Worm (Caenorhabditis elegans) whole organism, young adult: ENCODE results near the gene coq-5.

Experiments used
- B0019.2 ChIP-seq: fragments of 200-800 bp; sonication (Bioruptor generic); conservative IDR thresholded peaks from 2 replicates; pipeline ENCODE4 v1.3.6; 2022; ENCODE audit warnings: missing genetic modification reagents, missing genetic modification characterization, missing compliant biosample characterization
- B0035.1 ChIP-seq: sonication (generic microtip); optimal IDR thresholded peaks from 2 replicates; lab custom pipeline; 2016; ENCODE audit warnings: missing genetic modification characterization, mild to moderate bottlenecking, missing compliant biosample characterization, missing genotype, missing genetic modification reagents
- F33H1.4 ChIP-seq: fragments of 200-800 bp; sonication (Bioruptor generic); IDR thresholded peaks from 2 replicates; pipeline ENCODE4 v1.3.6; 2022; ENCODE audit warnings: missing genetic modification reagents, missing genetic modification characterization, missing compliant biosample characterization
- K11D2.4 ChIP-seq: fragments of 200-800 bp; sonication (Bioruptor generic); IDR thresholded peaks from 2 replicates; pipeline ENCODE4 v1.3.6; 2022; ENCODE audit warnings: missing genetic modification reagents, missing genetic modification characterization, missing compliant biosample characterization
- K12H6.12 ChIP-seq: fragments of 200-800 bp; sonication (Bioruptor generic); optimal IDR thresholded peaks from 2 replicates; lab custom pipeline; 2018; ENCODE audit warnings: mild to moderate bottlenecking, missing genetic modification characterization, missing compliant biosample characterization
- T26A5.8 ChIP-seq: sonication (generic microtip); optimal IDR thresholded peaks from 2 replicates; lab custom pipeline; 2016; ENCODE audit warnings: missing genetic modification characterization, missing compliant biosample characterization
- Y79H2A.3 ChIP-seq: fragments of 200-800 bp; sonication (Bioruptor generic); conservative IDR thresholded peaks from 2 replicates; pipeline ENCODE4 v1.3.6; 2022; ENCODE audit warnings: missing genetic modification reagents, missing genetic modification characterization, missing compliant biosample characterization
- Y95B8A.8 ChIP-seq: fragments of 200-800 bp; sonication (Bioruptor generic); IDR thresholded peaks from 2 replicates; pipeline ENCODE4 v1.3.6; 2022; ENCODE audit warnings: missing genetic modification reagents, missing genetic modification characterization, missing compliant biosample characterization
- ZK185.1 ChIP-seq: sonication (generic microtip); optimal IDR thresholded peaks from 2 replicates; lab custom pipeline; 2016; ENCODE audit warnings: mild to moderate bottlenecking, missing genetic modification characterization, missing compliant biosample characterization; ENCODE audit not compliant: poor library complexity, severe bottlenecking
- atf-7 ChIP-seq: sonication (generic microtip); optimal IDR thresholded peaks from 2 replicates; lab custom pipeline; 2017; ENCODE audit warnings: mild to moderate bottlenecking, missing genetic modification characterization, missing compliant biosample characterization
- attf-3 ChIP-seq: fragments of 200-800 bp; sonication (Bioruptor generic); conservative IDR thresholded peaks from 2 replicates; pipeline ENCODE4 v1.3.6; 2022; ENCODE audit warnings: missing genetic modification reagents, missing genetic modification characterization, missing compliant biosample characterization
- attf-6 ChIP-seq: fragments of 200-800 bp; sonication (Bioruptor generic); IDR thresholded peaks from 2 replicates; pipeline ENCODE4 v1.3.6; 2022; ENCODE audit warnings: missing genetic modification reagents, missing genetic modification characterization, missing compliant biosample characterization
- ceh-27 ChIP-seq: fragments of 200-800 bp; sonication (Bioruptor generic); optimal IDR thresholded peaks from 2 replicates; lab custom pipeline; 2018; ENCODE audit warnings: mild to moderate bottlenecking, missing genetic modification characterization, moderate library complexity, missing compliant biosample characterization
- ceh-40 ChIP-seq: fragments of 200-800 bp; sonication (Bioruptor generic); IDR thresholded peaks from 2 replicates; pipeline ENCODE4 v1.3.6; 2022; ENCODE audit warnings: missing genetic modification characterization, missing compliant biosample characterization
- ceh-58 ChIP-seq: fragments of 200-800 bp; sonication (Bioruptor generic); IDR thresholded peaks from 2 replicates; pipeline ENCODE4 v1.3.6; 2022; ENCODE audit warnings: missing genetic modification characterization, missing compliant biosample characterization
- dpl-1 ChIP-seq: fragments of 150-350 bp; optimal IDR thresholded peaks from 2 replicates; lab custom pipeline; 2014; ENCODE audit warnings: missing biosample characterization, missing genetic modification reagents, missing genetic modification characterization
- egl-18 ChIP-seq: fragments of 200-800 bp; sonication (Bioruptor generic); IDR thresholded peaks from 2 replicates; pipeline ENCODE4 v1.3.6; 2022; ENCODE audit warnings: missing genetic modification reagents, missing genetic modification characterization, missing compliant biosample characterization
- ets-4 ChIP-seq: fragments of 200-800 bp; sonication (Bioruptor generic); optimal IDR thresholded peaks from 2 replicates; lab custom pipeline; 2018; ENCODE audit warnings: mild to moderate bottlenecking, missing genetic modification characterization, missing compliant biosample characterization
- fkh-3 ChIP-seq: sonication (generic microtip); optimal IDR thresholded peaks from 2 replicates; lab custom pipeline; 2016; ENCODE audit warnings: mild to moderate bottlenecking, missing genetic modification characterization, missing compliant biosample characterization
- him-1 ChIP-seq: sonication (generic microtip); optimal IDR thresholded peaks from 2 replicates; lab custom pipeline; 2016; ENCODE audit warnings: missing genotype, missing genetic modification reagents, missing genetic modification characterization, missing compliant biosample characterization
- hlh-12 ChIP-seq: sonication (generic microtip); optimal IDR thresholded peaks from 2 replicates; lab custom pipeline; 2016; ENCODE audit warnings: missing genetic modification characterization, missing compliant biosample characterization
- hmg-1.2 ChIP-seq: fragments of 200-800 bp; sonication (Bioruptor generic); IDR thresholded peaks from 2 replicates; pipeline ENCODE4 v1.3.6; 2022; ENCODE audit warnings: missing genetic modification reagents, missing genetic modification characterization, missing compliant biosample characterization
- hmg-20 ChIP-seq: fragments of 200-800 bp; sonication (Bioruptor generic); IDR thresholded peaks from 2 replicates; pipeline ENCODE4 v1.3.6; 2022; ENCODE audit warnings: missing genetic modification reagents, missing genetic modification characterization, missing compliant biosample characterization
- lag-1 ChIP-seq: fragments of 200-800 bp; sonication (Bioruptor generic); IDR thresholded peaks from 2 replicates; pipeline ENCODE4 v1.3.6; 2022; ENCODE audit warnings: missing genetic modification reagents, missing genetic modification characterization, missing compliant biosample characterization
- let-607 ChIP-seq, 2 experiments: fragments of 200-800 bp in 1 of 2; sonication (Bioruptor generic) in 1 of 2; sonication (generic microtip) in 1 of 2; optimal IDR thresholded peaks; 2 replicates each; lab custom pipeline; 2016 to 2018; ENCODE audit warnings: mild to moderate bottlenecking in 2 of 2, missing compliant biosample characterization in 2 of 2, missing genetic modification characterization in 2 of 2, moderate library complexity in 2 of 2, missing genotype in 1 of 2
- lin-35 ChIP-seq, 3 experiments: fragments of 150-350 bp in 2 of 3; sonication (generic microtip) in 1 of 3; optimal IDR thresholded peaks; 2 replicates each; lab custom pipeline; 2014 to 2018; ENCODE audit warnings: missing biosample characterization in 3 of 3, missing genetic modification characterization in 3 of 3, missing genetic modification reagents in 3 of 3
- lsl-1 ChIP-seq: fragments of 200-800 bp; sonication (Bioruptor generic); optimal IDR thresholded peaks from 2 replicates; lab custom pipeline; 2018; ENCODE audit warnings: mild to moderate bottlenecking, missing genetic modification characterization, moderate library complexity, missing compliant biosample characterization
- nfya-1 ChIP-seq: sonication (generic microtip); optimal IDR thresholded peaks from 2 replicates; lab custom pipeline; 2017; ENCODE audit warnings: antibody characterized with exemption, missing compliant biosample characterization, missing genetic modification characterization, borderline replicate concordance; ENCODE audit not compliant: insufficient read depth
- nhr-120 ChIP-seq: fragments of 200-800 bp; sonication (Bioruptor generic); IDR thresholded peaks from 2 replicates; pipeline ENCODE4 v1.3.6; 2022; ENCODE audit warnings: missing genetic modification characterization, missing compliant biosample characterization
- nhr-80 ChIP-seq: sonication (generic microtip); optimal IDR thresholded peaks from 2 replicates; lab custom pipeline; 2016; ENCODE audit warnings: missing genetic modification characterization, missing compliant biosample characterization
- pbrm-1 ChIP-seq: fragments of 200-800 bp; sonication (Bioruptor generic); IDR thresholded peaks from 2 replicates; pipeline ENCODE4 v1.3.6; 2022; ENCODE audit warnings: missing genetic modification reagents, missing genetic modification characterization, missing compliant biosample characterization
- snpc-1.3 ChIP-seq: sonication (generic microtip); optimal IDR thresholded peaks from 2 replicates; lab custom pipeline; 2017; ENCODE audit warnings: missing genetic modification characterization, mild to moderate bottlenecking, missing compliant biosample characterization, antibody characterized with exemption, moderate library complexity, missing genotype, missing genetic modification reagents; ENCODE audit not compliant: insufficient read depth
- sptf-2 ChIP-seq: fragments of 200-800 bp; sonication (Bioruptor generic); optimal IDR thresholded peaks from 2 replicates; lab custom pipeline; 2018; ENCODE audit warnings: mild to moderate bottlenecking, missing genetic modification characterization, missing compliant biosample characterization
- unc-130 ChIP-seq: sonication (generic microtip); optimal IDR thresholded peaks from 2 replicates; lab custom pipeline; 2016; ENCODE audit warnings: missing genetic modification reagents, missing genetic modification characterization, missing compliant biosample characterization
- xnd-1 ChIP-seq: sonication (generic microtip); optimal IDR thresholded peaks from 2 replicates; lab custom pipeline; 2016; ENCODE audit warnings: missing genotype, missing genetic modification reagents, missing genetic modification characterization, missing compliant biosample characterization
- ztf-18 ChIP-seq: sonication (generic microtip); optimal IDR thresholded peaks from 2 replicates; lab custom pipeline; 2016; ENCODE audit warnings: missing genotype, mild to moderate bottlenecking, missing genetic modification characterization, missing compliant biosample characterization
- ztf-3 ChIP-seq: fragments of 200-800 bp; sonication (Bioruptor generic); optimal IDR thresholded peaks from 2 replicates; lab custom pipeline; 2018; ENCODE audit warnings: mild to moderate bottlenecking, missing genetic modification characterization, missing compliant biosample characterization

The coq-5 gene

ce11 chrIII:7858407-7859029 is at the start of gene coq-5, which contains the start of gene ufm-1:
TSS of gene coq-5 (minus strand) at chrIII:7858457.
TSS of gene ufm-1 (plus strand) at chrIII:7858979.
- TF ChIP-seq dpl-1 (no peak), unc-130 (GFP tag; lab: Kevin White, UChicago) (peak; percentile 16), xnd-1 (tag; lab: Kevin White, UChicago) (no peak), Y79H2A.3 (no peak), T26A5.8 (tag; lab: Kevin White, UChicago) (no peak), attf-3 (GFP tag; lab: Robert Waterston, UW) (no peak), lsl-1 (GFP tag; lab: Kevin White, UChicago) (no peak), hmg-1.2 (GFP tag; lab: Robert Waterston, UW) (peak; percentile 9; the same call in 1 of the 2 replicates), ZK185.1 (tag; lab: Kevin White, UChicago) (peak; percentile 69), lag-1 (GFP tag; lab: Robert Waterston, UW) (no peak), ets-4 (no peak), nhr-80 (tag; lab: Kevin White, UChicago) (peak; percentile 5), F33H1.4 (GFP tag; lab: Robert Waterston, UW) (no peak), hlh-12 (no peak), ztf-3 (GFP tag; lab: Kevin White, UChicago) (no peak), ceh-27 (GFP tag; lab: Kevin White, UChicago) (peak; percentile 31), him-1 (tag; lab: Kevin White, UChicago) (no peak), fkh-3 (tag; lab: Kevin White, UChicago) (no peak), let-607 (tag; optimal IDR thresholded peaks at IDR 0.05; lab: Kevin White, UChicago) (peak in 1 of 2 experiments; percentile 43)

ce11 chrIII:7907515-7907914 is 49.3 kb upstream of the coq-5 start, which contains the start of gene pcp-5:
TSS of gene pcp-5 (minus strand) at chrIII:7907615.
- TF ChIP-seq B0019.2 (GFP tag; lab: Robert Waterston, UW) (no peak), lin-35 (GFP tag; optimal IDR thresholded peaks at IDR 0.05; lab: Kevin White, UChicago) (no peak), F33H1.4 (GFP tag; lab: Robert Waterston, UW) (no peak), atf-7 (tag; lab: Kevin White, UChicago) (no peak), sptf-2 (GFP tag; lab: Kevin White, UChicago) (no peak), K11D2.4 (no peak), egl-18 (GFP tag; lab: Robert Waterston, UW) (no peak), Y95B8A.8 (GFP tag; lab: Robert Waterston, UW) (no peak), snpc-1.3 (no peak), B0035.1 (tag; lab: Kevin White, UChicago) (no peak), ceh-58 (GFP tag; lab: Robert Waterston, UW) (no peak), pbrm-1 (GFP tag; lab: Robert Waterston, UW) (no peak), K12H6.12 (tag; lab: Kevin White, UChicago) (no peak), hmg-20 (no peak), attf-6 (GFP tag; lab: Robert Waterston, UW) (no peak), nfya-1 (tag; lab: Kevin White, UChicago) (no peak), ceh-40 (GFP tag; lab: Robert Waterston, UW) (no peak), nhr-120 (GFP tag; lab: Robert Waterston, UW) (no peak), ztf-18 (tag; lab: Kevin White, UChicago) (no peak)
